Worm (Caenorhabditis elegans): ENCODE data around the gene rpl-25.1.

Gene rpl-25.1

DNA sequence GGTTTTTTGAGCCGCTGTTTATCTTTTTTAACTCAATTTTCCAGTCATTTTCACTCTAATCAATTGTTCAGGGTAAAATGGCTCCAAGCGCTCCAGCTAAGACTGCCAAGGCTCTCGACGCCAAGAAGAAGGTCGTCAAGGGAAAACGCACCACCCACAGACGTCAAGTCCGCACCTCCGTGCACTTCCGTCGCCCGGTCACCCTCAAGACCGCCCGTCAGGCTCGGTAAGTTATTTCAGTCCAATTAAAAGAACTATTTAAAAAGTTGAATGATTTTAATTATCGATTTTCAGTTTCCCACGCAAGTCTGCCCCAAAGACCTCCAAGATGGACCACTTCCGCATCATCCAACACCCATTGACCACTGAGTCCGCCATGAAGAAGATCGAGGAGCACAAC lies at the start of gene rpl-25.1:
rpl-25.1 (plus strand) TSS at position 72 of the 400 bp plus-strand sequence.
- no peak for TF ChIP-seq ama-1 (optimal IDR thresholded peaks at IDR 0.05)
- TF ChIP-seq nhr-76 (tag; optimal IDR thresholded peaks at IDR 0.05) = no peak
- TF ChIP-seq nfya-1 (tag; optimal IDR thresholded peaks at IDR 0.05; ENCODE audit: insufficient read depth) = no peak
- TF ChIP-seq ceh-28 (tag; optimal IDR thresholded peaks at IDR 0.05) = no peak
- TF ChIP-seq skn-1 (tag; optimal IDR thresholded peaks at IDR 0.05) = no peak

DNA sequence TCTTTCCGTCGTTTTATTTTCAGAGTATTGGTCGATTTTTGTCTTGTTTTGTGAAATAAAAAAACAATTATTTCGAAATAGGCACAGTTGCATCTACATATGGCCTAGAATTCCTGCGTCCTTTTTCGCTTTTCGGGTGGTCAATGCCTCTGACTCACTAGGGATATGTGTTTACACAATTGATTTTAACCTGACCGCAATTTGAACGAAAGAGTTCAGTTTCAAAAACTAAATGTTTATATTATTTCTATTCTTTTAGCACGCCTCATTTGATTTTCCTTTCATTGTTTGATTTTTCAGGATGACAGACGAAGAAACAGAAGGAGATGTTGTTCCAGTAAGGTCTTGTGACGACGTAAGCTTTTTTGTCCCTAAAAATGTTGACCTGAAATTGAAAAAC lies 47.2 kb upstream of the rpl-25.1 start, which contains the start of gene mfsd-12:
mfsd-12 (plus strand) TSS at position 301 of the 400 bp plus-strand sequence.
- peak; percentile 7 for TF ChIP-seq pha-4 (tag; optimal IDR thresholded peaks at IDR 0.05)
- no peak for TF ChIP-seq ceh-16 (tag; optimal IDR thresholded peaks at IDR 0.05)
- no peak for TF ChIP-seq elt-3 (tag; optimal IDR thresholded peaks at IDR 0.05)
- TF ChIP-seq nhr-11 (tag; optimal IDR thresholded peaks at IDR 0.05) = no peak
- TF ChIP-seq ceh-9 (tag; optimal IDR thresholded peaks at IDR 0.05) = no peak
- TF ChIP-seq nhr-77 (tag; optimal IDR thresholded peaks at IDR 0.05) = no peak

DNA sequence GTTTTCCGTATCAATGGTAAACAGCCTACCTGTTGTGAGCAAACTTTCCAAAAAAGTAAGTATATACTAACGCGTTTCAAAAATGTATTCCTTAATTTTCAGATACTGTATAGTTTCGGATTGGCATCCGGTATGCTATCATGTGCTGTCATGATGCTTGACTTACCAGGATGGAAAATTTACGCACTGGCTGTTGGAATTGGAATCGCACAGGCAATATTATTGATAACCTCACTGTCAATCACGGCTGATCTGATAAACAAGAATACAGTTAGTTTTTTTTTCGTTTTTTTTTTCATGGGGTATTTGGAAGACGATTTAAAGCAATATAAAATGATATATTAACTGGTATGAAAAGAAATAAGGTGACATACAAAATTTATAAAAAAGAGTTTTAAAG lies 43.1 kb upstream of the rpl-25.1 start:
- TF ChIP-seq elt-2 (tag; optimal IDR thresholded peaks at IDR 0.05) (peak; percentile 48), fos-1 (tag; optimal IDR thresholded peaks at IDR 0.05) (no peak), egl-5 (tag; optimal IDR thresholded peaks at IDR 0.05) (no peak), daf-12 (tag; optimal IDR thresholded peaks at IDR 0.05) (no peak), unc-62 (GFP tag; optimal IDR thresholded peaks at IDR 0.05) (no peak), ceh-82 (tag; optimal IDR thresholded peaks at IDR 0.05) (no peak), mml-1 (tag; optimal IDR thresholded peaks at IDR 0.05) (no peak)

DNA sequence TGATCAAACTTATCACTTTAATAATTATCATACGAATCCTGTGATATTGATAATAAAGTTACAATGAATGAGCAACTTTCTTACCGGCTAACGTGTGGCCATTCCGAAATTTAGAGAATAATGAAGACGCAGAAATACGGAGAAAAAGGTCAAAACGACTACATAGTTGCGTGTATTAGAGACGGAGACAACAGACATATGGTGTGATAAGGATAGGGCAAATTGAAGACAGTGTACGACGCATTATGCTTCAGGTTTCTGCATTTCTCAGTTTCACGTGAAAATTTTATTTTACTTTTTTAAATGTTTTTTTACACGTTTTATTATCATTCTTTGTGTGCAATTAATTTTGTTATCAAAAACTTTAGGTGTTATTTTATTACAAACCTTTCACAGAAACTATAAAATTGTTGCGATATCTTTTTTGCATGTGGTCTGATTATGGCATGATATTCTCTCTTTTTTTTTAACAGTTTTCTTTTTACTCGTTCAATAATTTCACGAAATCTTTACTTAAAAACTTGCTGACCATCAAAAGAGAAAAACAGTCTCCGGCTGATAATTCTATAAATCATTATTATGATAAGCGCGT lies 41.7 kb upstream of the rpl-25.1 start, which contains the start of gene tmem-135:
tmem-135 (plus strand) TSS at position 542 of the 592 bp plus-strand sequence.
- TF ChIP-seq nhr-43 (tag; optimal IDR thresholded peaks at IDR 0.05; ENCODE audit: poor library complexity, severe bottlenecking) (no peak), elt-3 (tag; optimal IDR thresholded peaks at IDR 0.05) (no peak), pqm-1 (tag; optimal IDR thresholded peaks at IDR 0.05) (peak; percentile 42), nhr-25 (tag; optimal IDR thresholded peaks at IDR 0.05) (no peak), unc-62 (GFP tag; optimal IDR thresholded peaks at IDR 0.05) (no peak), pha-4 (tag; optimal IDR thresholded peaks at IDR 0.05) (no peak), elt-2 (tag; optimal IDR thresholded peaks at IDR 0.05) (peak; percentile 73), R02D3.7 (tag; optimal IDR thresholded peaks at IDR 0.05) (no peak), ceh-16 (tag; optimal IDR thresholded peaks at IDR 0.05) (no peak), tbx-2 (tag; optimal IDR thresholded peaks at IDR 0.05) (no peak), egl-5 (tag; optimal IDR thresholded peaks at IDR 0.05) (no peak), nhr-237 (tag; optimal IDR thresholded peaks at IDR 0.05) (no peak), ceh-28 (tag; optimal IDR thresholded peaks at IDR 0.05) (no peak)

DNA sequence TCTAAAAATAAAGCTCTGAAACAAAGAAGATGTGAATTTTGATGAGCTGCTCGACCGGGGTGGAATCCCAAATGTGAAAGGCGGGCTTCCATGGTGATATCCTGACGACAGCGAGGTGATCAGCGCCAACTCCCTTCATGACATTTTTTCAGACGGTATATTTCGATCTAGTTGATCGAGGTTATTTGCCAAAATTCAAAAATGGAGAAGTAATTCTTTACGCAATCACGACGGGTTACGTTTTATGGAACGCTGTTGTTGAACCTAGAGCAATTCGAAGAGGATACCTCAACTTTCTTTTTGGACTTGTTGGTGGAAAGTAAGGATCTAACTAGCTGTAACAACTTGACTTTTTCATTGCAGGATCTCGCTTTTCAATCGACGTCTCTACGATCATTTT lies 38.3 kb upstream of the rpl-25.1 start:
- TF ChIP-seq mml-1 (tag; optimal IDR thresholded peaks at IDR 0.05) (no peak), tbx-2 (tag; optimal IDR thresholded peaks at IDR 0.05) (no peak), elt-1 (tag; optimal IDR thresholded peaks at IDR 0.05) (no peak), zag-1 (tag; optimal IDR thresholded peaks at IDR 0.05) (no peak)

DNA sequence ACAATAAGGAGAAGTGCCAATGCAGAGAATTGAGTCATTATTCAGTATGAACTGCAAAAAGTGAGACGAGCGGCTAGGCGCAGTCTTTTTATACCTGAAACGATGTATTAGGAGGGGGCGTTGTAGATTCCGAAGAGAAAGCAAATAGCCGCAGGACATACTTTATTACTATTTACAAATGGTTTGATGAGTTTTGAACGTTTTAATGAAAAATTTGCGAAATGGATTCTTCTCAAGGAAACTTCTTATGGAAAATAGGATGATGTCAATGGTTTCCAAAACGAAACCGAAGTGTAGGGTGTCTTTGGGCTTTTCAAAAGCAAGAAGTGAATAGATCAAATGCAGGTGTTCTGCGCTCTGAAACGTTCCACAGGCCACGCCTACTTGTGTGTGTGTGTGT lies 36.9 kb upstream of the rpl-25.1 start, which contains the start of gene flp-11:
flp-11 (minus strand) TSS at position 101 of the 400 bp plus-strand sequence.
- no peak for TF ChIP-seq egl-5 (tag; optimal IDR thresholded peaks at IDR 0.05)
- no peak for TF ChIP-seq daf-12 (tag; optimal IDR thresholded peaks at IDR 0.05)
- TF ChIP-seq nhr-11 (tag; optimal IDR thresholded peaks at IDR 0.05) = no peak
- TF ChIP-seq mml-1 (tag; optimal IDR thresholded peaks at IDR 0.05) = no peak
- no peak for TF ChIP-seq fkh-10 (GFP tag; optimal IDR thresholded peaks at IDR 0.05)
- no peak for TF ChIP-seq nhr-77 (tag; optimal IDR thresholded peaks at IDR 0.05)
- no peak for TF ChIP-seq mdl-1 (tag; optimal IDR thresholded peaks at IDR 0.05)
- TF ChIP-seq nhr-28 (tag; optimal IDR thresholded peaks at IDR 0.05) = no peak
- TF ChIP-seq eor-1 (tag; optimal IDR thresholded peaks at IDR 0.05) = no peak
- no peak for TF ChIP-seq nhr-76 (tag; optimal IDR thresholded peaks at IDR 0.05)
- TF ChIP-seq nhr-25 (tag; optimal IDR thresholded peaks at IDR 0.05) = no peak
- TF ChIP-seq ceh-16 (tag; optimal IDR thresholded peaks at IDR 0.05) = no peak
- TF ChIP-seq elt-3 (tag; optimal IDR thresholded peaks at IDR 0.05) = no peak
- TF ChIP-seq sea-2 (GFP tag; optimal IDR thresholded peaks at IDR 0.05) = no peak
- no peak for TF ChIP-seq pha-4 (tag; optimal IDR thresholded peaks at IDR 0.05)
- no peak for TF ChIP-seq elt-1 (tag; optimal IDR thresholded peaks at IDR 0.05)

Data from whole organism, L3 larva.